Worm (Caenorhabditis elegans): ENCODE data around the gene T25E4.2.

DNA sequence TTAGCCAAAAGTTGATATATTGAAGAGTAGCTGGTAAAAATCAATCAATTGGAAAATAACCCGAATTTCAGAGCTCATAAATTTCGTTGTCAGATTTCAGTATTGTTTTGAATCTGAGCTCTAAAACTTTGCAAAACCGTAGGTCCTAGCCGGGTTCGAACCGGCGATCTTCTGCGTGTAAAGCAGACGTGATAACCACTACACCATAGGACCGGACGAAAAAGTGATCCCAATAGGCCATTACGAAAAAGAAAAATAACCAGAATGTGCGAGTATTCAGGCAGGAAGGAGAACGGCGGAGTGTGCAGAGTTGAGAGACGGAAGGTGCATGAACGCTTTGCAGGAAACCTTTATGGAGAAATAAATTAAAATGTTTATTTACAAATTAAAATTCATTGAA lies 5.1 kb downstream of the T25E4.2 start:
- TF ChIP-seq ref-1 (GFP tag; conservative IDR thresholded peaks at IDR 0.05), result no peak
- TF ChIP-seq med-1 (GFP tag; optimal IDR thresholded peaks at IDR 0.05; ENCODE audit: insufficient read depth), result no peak
